Worm (Caenorhabditis elegans) whole organism, mixed stage, embryonic: Measurements from ENCODE around the gene Y38C1BA.4.

Source experiments
- bed-3 ChIP-seq: fragments of 200-800 bp; sonication (Bioruptor generic); optimal IDR thresholded peaks from 3 replicates; lab custom pipeline; 2018; ENCODE audit warnings: mild to moderate bottlenecking, missing genetic modification characterization, moderate library complexity, missing compliant biosample characterization
- blmp-1 ChIP-seq: fragments of 150-350 bp; optimal IDR thresholded peaks from 2 replicates; lab custom pipeline; 2014; ENCODE audit warnings: missing biosample characterization, missing genetic modification characterization
- ceh-39 ChIP-seq: fragments of 150-350 bp; optimal IDR thresholded peaks from 2 replicates; lab custom pipeline; 2014; ENCODE audit warnings: missing biosample characterization, missing genetic modification characterization
- ceh-43 ChIP-seq: fragments of 200-800 bp; sonication (Bioruptor generic); optimal IDR thresholded peaks from 2 replicates; lab custom pipeline; 2018; ENCODE audit warnings: mild to moderate bottlenecking, missing genetic modification characterization, moderate library complexity, missing compliant biosample characterization
- ceh-83 ChIP-seq: fragments of 200-800 bp; sonication (Bioruptor generic); optimal IDR thresholded peaks from 2 replicates; lab custom pipeline; 2018; ENCODE audit warnings: mild to moderate bottlenecking, missing genetic modification characterization, missing compliant biosample characterization
- ces-1 ChIP-seq: fragments of 150-350 bp; optimal IDR thresholded peaks from 2 replicates; lab custom pipeline; 2014; ENCODE audit warnings: missing biosample characterization, missing genetic modification reagents, missing genetic modification characterization
- cnd-1 ChIP-seq: fragments of 200-800 bp; sonication (Bioruptor generic); optimal IDR thresholded peaks from 2 replicates; lab custom pipeline; 2018; ENCODE audit warnings: mild to moderate bottlenecking, missing genetic modification characterization, missing compliant biosample characterization
- drap-1 ChIP-seq: fragments of 200-800 bp; sonication (Bioruptor generic); optimal IDR thresholded peaks from 3 replicates; lab custom pipeline; 2018; ENCODE audit warnings: mild to moderate bottlenecking, missing genetic modification characterization, missing compliant biosample characterization
- elt-1 ChIP-seq: sonication (generic microtip); optimal IDR thresholded peaks from 2 replicates; lab custom pipeline; 2017; ENCODE audit warnings: missing genetic modification characterization, mild to moderate bottlenecking, missing compliant biosample characterization, antibody characterized with exemption, moderate library complexity, borderline replicate concordance; ENCODE audit not compliant: insufficient read depth
- elt-3 ChIP-seq: fragments of 150-350 bp; optimal IDR thresholded peaks from 2 replicates; lab custom pipeline; 2014; ENCODE audit warnings: missing biosample characterization, missing genetic modification characterization
- ham-2 ChIP-seq: fragments of 200-800 bp; sonication (Bioruptor generic); optimal IDR thresholded peaks from 2 replicates; lab custom pipeline; 2018; ENCODE audit warnings: mild to moderate bottlenecking, missing genetic modification characterization, missing compliant biosample characterization
- hlh-1 ChIP-seq: fragments of 150-350 bp; optimal IDR thresholded peaks from 2 replicates; lab custom pipeline; 2014; ENCODE audit warnings: missing biosample characterization, missing genetic modification reagents, missing genetic modification characterization
- lin-13 ChIP-seq: fragments of 150-350 bp; optimal IDR thresholded peaks from 2 replicates; lab custom pipeline; 2014; ENCODE audit warnings: missing biosample characterization, missing genetic modification characterization
- lin-32 ChIP-seq: fragments of 200-800 bp; sonication (Bioruptor generic); optimal IDR thresholded peaks from 2 replicates; lab custom pipeline; 2018; ENCODE audit warnings: mild to moderate bottlenecking, missing genetic modification characterization, missing compliant biosample characterization
- lsy-2 ChIP-seq: fragments of 150-350 bp; optimal IDR thresholded peaks from 2 replicates; lab custom pipeline; 2014; ENCODE audit warnings: missing biosample characterization, missing genetic modification characterization
- mab-5 ChIP-seq: fragments of 150-350 bp; optimal IDR thresholded peaks from 2 replicates; lab custom pipeline; 2014; ENCODE audit warnings: missing biosample characterization, missing genetic modification characterization
- mep-1 ChIP-seq: fragments of 150-350 bp; optimal IDR thresholded peaks from 2 replicates; lab custom pipeline; 2017; ENCODE audit warnings: missing biosample characterization, missing genetic modification reagents, missing genetic modification characterization, inconsistent platforms
- mls-2 ChIP-seq: sonication (generic microtip); optimal IDR thresholded peaks from 2 replicates; lab custom pipeline; 2016; ENCODE audit warnings: mild to moderate bottlenecking, missing genetic modification characterization, moderate library complexity, missing compliant biosample characterization
- nhr-12 ChIP-seq: fragments of 150-350 bp; optimal IDR thresholded peaks from 2 replicates; lab custom pipeline; 2014; ENCODE audit warnings: missing biosample characterization, missing genetic modification characterization
- nhr-2 ChIP-seq: fragments of 150-350 bp; optimal IDR thresholded peaks from 2 replicates; lab custom pipeline; 2014; ENCODE audit warnings: missing biosample characterization, missing genetic modification characterization
- nhr-237 ChIP-seq: fragments of 150-350 bp; optimal IDR thresholded peaks from 2 replicates; lab custom pipeline; 2014; ENCODE audit warnings: missing biosample characterization, missing genetic modification characterization
- nhr-28 ChIP-seq: fragments of 150-350 bp; optimal IDR thresholded peaks from 2 replicates; lab custom pipeline; 2014; ENCODE audit warnings: missing biosample characterization, missing genetic modification characterization
- sem-2 ChIP-seq: fragments of 200-800 bp; sonication (Bioruptor generic); optimal IDR thresholded peaks from 2 replicates; lab custom pipeline; 2018; ENCODE audit warnings: mild to moderate bottlenecking, missing genetic modification characterization, missing compliant biosample characterization
- snpc-4 ChIP-seq: fragments of 150-350 bp; optimal IDR thresholded peaks from 2 replicates; lab custom pipeline; 2014; ENCODE audit warnings: missing biosample characterization, missing genetic modification characterization
- sptf-1 ChIP-seq: sonication (generic microtip); optimal IDR thresholded peaks from 2 replicates; lab custom pipeline; 2017; ENCODE audit warnings: mild to moderate bottlenecking, missing genetic modification characterization, moderate library complexity, missing compliant biosample characterization
- tbx-8 ChIP-seq: fragments of 200-800 bp; sonication (Bioruptor generic); optimal IDR thresholded peaks from 2 replicates; lab custom pipeline; 2018; ENCODE audit warnings: mild to moderate bottlenecking, missing genetic modification characterization, moderate library complexity, missing compliant biosample characterization
- unc-120 ChIP-seq: sonication (generic microtip); optimal IDR thresholded peaks from 2 replicates; lab custom pipeline; 2017; ENCODE audit warnings: missing genetic modification characterization, missing compliant biosample characterization; ENCODE audit not compliant: poor library complexity, severe bottlenecking
- unc-39 ChIP-seq: fragments of 150-350 bp; optimal IDR thresholded peaks from 2 replicates; lab custom pipeline; 2014; ENCODE audit warnings: missing biosample characterization, missing genetic modification characterization
- unc-62 ChIP-seq: fragments of 150-350 bp; optimal IDR thresholded peaks from 2 replicates; lab custom pipeline; 2014; ENCODE audit warnings: missing biosample characterization, missing genetic modification reagents, missing genetic modification characterization
- zip-8 ChIP-seq: fragments of 150-350 bp; optimal IDR thresholded peaks from 2 replicates; lab custom pipeline; 2014; ENCODE audit warnings: missing biosample characterization, missing genetic modification characterization
- ztf-11 ChIP-seq: fragments of 150-350 bp; optimal IDR thresholded peaks from 2 replicates; lab custom pipeline; 2014; ENCODE audit warnings: missing biosample characterization, missing genetic modification characterization

Y38C1BA.4 gene

DNA sequence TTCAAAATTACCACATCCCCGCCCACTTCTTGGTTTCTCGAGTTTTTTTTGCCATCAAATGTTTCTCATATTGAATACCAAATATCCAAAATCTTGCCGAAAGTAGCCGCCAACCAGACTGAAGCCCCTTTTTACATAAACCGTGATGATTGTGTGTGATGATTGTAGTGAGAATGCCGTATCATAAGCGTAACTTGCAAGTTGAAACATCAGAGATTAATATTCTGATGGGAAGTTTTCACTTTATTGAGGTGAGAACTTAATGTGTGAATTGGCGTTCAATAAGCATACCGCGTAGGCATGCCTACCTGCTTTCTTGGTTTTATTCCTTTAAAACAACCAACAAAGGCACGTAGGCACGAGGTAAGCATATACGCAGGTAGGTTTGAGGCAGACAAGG lies at the start of gene Y38C1BA.4:
Gene Y38C1BA.4, plus strand, starts transcription at position 301 of the 400 bp plus-strand sequence.
- TF ChIP-seq zip-8 (tag; lab: Kevin White, UChicago) (no peak), sem-2 (GFP tag; lab: Kevin White, UChicago) (no peak), nhr-237 (tag; lab: Kevin White, UChicago) (no peak), unc-39 (tag; lab: Kevin White, UChicago) (no peak)

DNA sequence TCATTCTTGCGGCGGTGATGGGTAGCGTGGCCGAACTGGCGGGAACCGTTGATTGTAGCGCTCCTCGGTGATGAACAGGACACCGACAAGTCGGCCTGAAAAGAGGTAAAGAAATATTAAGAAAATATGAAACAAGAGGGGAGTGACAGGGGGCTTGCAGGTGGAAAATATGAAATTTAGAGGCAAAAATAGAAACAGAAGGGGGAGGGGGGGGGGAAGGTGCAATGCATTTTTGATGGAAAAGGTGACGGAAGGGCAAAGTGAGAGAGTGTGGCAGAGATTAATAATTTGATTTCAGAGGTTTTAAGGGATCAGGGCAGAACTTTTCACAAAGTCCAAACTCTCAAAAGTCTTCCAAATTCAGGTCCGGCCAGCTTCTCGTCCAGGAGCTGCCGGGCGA lies 40.1 kb upstream of the Y38C1BA.4 start, which contains the start of gene frpr-19:
Gene frpr-19, minus strand, starts transcription at position 101 of the 400 bp plus-strand sequence.
- no peak for TF ChIP-seq snpc-4 (tag; lab: Kevin White, UChicago)
- no peak for TF ChIP-seq nhr-12
- TF ChIP-seq unc-39 (tag; lab: Kevin White, UChicago) = no peak
- no peak for TF ChIP-seq sptf-1 (tag; lab: Kevin White, UChicago)
- TF ChIP-seq mep-1 (tag; lab: Kevin White, UChicago) = no peak
- no peak for TF ChIP-seq hlh-1 (tag; lab: Kevin White, UChicago)
- TF ChIP-seq nhr-28 (tag; lab: Kevin White, UChicago) = no peak
- no peak for TF ChIP-seq elt-3 (tag; lab: Kevin White, UChicago)
- no peak for TF ChIP-seq mab-5 (tag; lab: Kevin White, UChicago)
- TF ChIP-seq unc-120 (tag; lab: Kevin White, UChicago) = no peak
- TF ChIP-seq lin-13 (tag; lab: Kevin White, UChicago) = no peak
- no peak for TF ChIP-seq zip-8 (tag; lab: Kevin White, UChicago)
- TF ChIP-seq ztf-11 (tag; lab: Kevin White, UChicago) = no peak
- TF ChIP-seq, all 35 proteins: peak for 0

DNA sequence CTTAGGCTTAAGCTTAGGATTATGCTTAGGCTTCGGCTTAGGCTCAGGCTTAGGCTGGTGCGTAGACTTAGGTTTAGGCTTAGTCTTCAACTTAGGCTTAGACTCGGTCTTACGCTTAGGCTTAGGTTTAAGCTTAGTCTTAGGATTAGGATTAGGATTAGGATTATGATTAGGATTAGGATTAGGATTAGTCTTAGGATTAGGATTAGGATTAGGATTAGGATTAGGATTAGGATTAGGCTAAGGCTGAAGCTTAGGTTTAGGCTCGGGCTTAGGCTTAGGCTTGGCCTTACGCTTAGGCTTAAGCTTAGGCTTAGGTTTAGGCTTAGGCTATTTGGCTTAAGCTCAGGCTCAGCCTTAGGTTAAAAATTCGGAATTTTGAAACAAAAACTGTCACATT lies 36.5 kb upstream of the Y38C1BA.4 start:
- TF ChIP-seq unc-62 (GFP tag; lab: Kevin White, UChicago) (no peak), mab-5 (tag; lab: Kevin White, UChicago) (no peak), drap-1 (GFP tag; lab: Kevin White, UChicago) (no peak), ceh-39 (no peak), mls-2 (tag; lab: Kevin White, UChicago) (no peak), cnd-1 (tag; lab: Kevin White, UChicago) (no peak), nhr-2 (tag; lab: Kevin White, UChicago) (no peak), lin-32 (GFP tag; lab: Kevin White, UChicago) (no peak), unc-39 (tag; lab: Kevin White, UChicago) (no peak), sptf-1 (tag; lab: Kevin White, UChicago) (no peak), snpc-4 (tag; lab: Kevin White, UChicago) (no peak), tbx-8 (GFP tag; lab: Kevin White, UChicago) (no peak), sem-2 (GFP tag; lab: Kevin White, UChicago) (no peak), ceh-83 (GFP tag; lab: Kevin White, UChicago) (no peak), mep-1 (tag; lab: Kevin White, UChicago) (no peak), ceh-43 (GFP tag; lab: Kevin White, UChicago) (no peak), bed-3 (GFP tag; lab: Kevin White, UChicago) (no peak), blmp-1 (tag; lab: Kevin White, UChicago) (no peak), ces-1 (GFP tag; lab: Kevin White, UChicago) (no peak), elt-1 (tag; lab: Kevin White, UChicago) (no peak)
- TF ChIP-seq, all 35 proteins: peak for 0

DNA sequence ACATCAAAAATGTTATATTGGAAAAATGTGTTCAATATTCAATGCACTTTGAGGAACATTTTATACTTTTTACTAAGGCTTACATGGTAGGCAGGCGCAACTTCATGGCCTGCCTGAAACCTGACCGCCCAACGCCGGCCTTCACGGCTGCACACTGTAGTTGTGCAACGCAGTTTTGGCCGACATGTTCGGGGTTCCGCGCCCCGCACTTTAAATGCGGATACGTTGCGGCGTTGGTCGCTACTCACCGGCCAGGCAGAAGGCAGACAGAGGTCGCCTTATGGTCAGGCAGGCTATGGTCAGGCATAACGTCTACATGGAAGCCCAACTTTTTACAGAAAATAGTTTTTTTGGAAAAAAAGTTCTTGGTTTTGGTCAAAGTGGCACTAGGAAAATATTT lies 31.0 kb upstream of the Y38C1BA.4 start:
- no peak for TF ChIP-seq lin-13 (tag; lab: Kevin White, UChicago)
- TF ChIP-seq unc-120 (tag; lab: Kevin White, UChicago) = no peak
- no peak for TF ChIP-seq sptf-1 (tag; lab: Kevin White, UChicago)
- TF ChIP-seq ham-2 (GFP tag; lab: Kevin White, UChicago) = no peak
- no peak for TF ChIP-seq ces-1 (GFP tag; lab: Kevin White, UChicago)
- TF ChIP-seq nhr-12 = no peak
- no peak for TF ChIP-seq bed-3 (GFP tag; lab: Kevin White, UChicago)

DNA sequence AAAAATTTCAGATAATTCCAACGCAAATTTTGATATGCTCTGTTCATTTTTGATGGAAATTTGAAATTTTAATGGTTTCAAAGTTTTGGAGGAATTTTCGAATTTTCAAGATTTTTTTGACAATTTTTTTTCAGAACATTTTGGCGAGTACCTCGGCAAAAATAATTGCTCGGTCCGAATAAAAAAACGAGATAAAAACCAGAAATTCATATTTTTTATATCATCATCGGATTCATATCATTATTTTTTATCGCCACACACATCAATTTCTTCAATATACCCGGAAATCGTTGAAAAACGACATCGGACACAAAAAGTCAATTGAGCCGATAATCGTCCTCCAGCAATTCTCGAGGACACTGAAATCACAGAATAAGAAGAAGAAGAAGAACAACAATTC lies 29.9 kb upstream of the Y38C1BA.4 start:
- TF ChIP-seq nhr-237 (tag; lab: Kevin White, UChicago) (no peak), hlh-1 (tag; lab: Kevin White, UChicago) (no peak), sptf-1 (tag; lab: Kevin White, UChicago) (no peak), mab-5 (tag; lab: Kevin White, UChicago) (no peak), bed-3 (GFP tag; lab: Kevin White, UChicago) (no peak), unc-120 (tag; lab: Kevin White, UChicago) (no peak), zip-8 (tag; lab: Kevin White, UChicago) (no peak), mls-2 (tag; lab: Kevin White, UChicago) (no peak), snpc-4 (tag; lab: Kevin White, UChicago) (no peak), lsy-2 (tag; lab: Kevin White, UChicago) (no peak), lin-32 (GFP tag; lab: Kevin White, UChicago) (no peak), nhr-12 (no peak), lin-13 (tag; lab: Kevin White, UChicago) (no peak), ceh-83 (GFP tag; lab: Kevin White, UChicago) (no peak), unc-39 (tag; lab: Kevin White, UChicago) (no peak), nhr-2 (tag; lab: Kevin White, UChicago) (no peak), ztf-11 (tag; lab: Kevin White, UChicago) (no peak), elt-1 (tag; lab: Kevin White, UChicago) (no peak), ceh-39 (no peak)
- TF ChIP-seq, all 35 proteins: peak for 0
